Worm (Caenorhabditis elegans) whole organism, L2 larva: ENCODE measurements around the gene cest-13.

Experiments
- C34F6.9 ChIP-seq: fragments of 150-350 bp; optimal IDR thresholded peaks from 2 replicates; lab custom pipeline; 2014; ENCODE audit warnings: missing biosample characterization, missing genetic modification characterization
- Y55F3AM.14 ChIP-seq: fragments of 200-800 bp; sonication (Bioruptor generic); optimal IDR thresholded peaks from 2 replicates; lab custom pipeline; 2018; ENCODE audit warnings: mild to moderate bottlenecking, missing genetic modification characterization, missing compliant biosample characterization
- alr-1 ChIP-seq: fragments of 150-350 bp; optimal IDR thresholded peaks from 2 replicates; lab custom pipeline; 2014; ENCODE audit warnings: missing biosample characterization, missing genetic modification characterization
- blmp-1 ChIP-seq: sonication (generic microtip); optimal IDR thresholded peaks from 2 replicates; lab custom pipeline; 2017; ENCODE audit warnings: missing genetic modification characterization, mild to moderate bottlenecking, missing compliant biosample characterization, antibody characterized with exemption, moderate library complexity; ENCODE audit not compliant: insufficient read depth
- ceh-16 ChIP-seq: fragments of 150-350 bp; optimal IDR thresholded peaks from 2 replicates; lab custom pipeline; 2014; ENCODE audit warnings: missing biosample characterization, missing genetic modification characterization
- ceh-82 ChIP-seq: fragments of 150-350 bp; optimal IDR thresholded peaks from 2 replicates; lab custom pipeline; 2014; ENCODE audit warnings: missing biosample characterization, missing genetic modification characterization
- crh-2 ChIP-seq: sonication (generic microtip); optimal IDR thresholded peaks from 2 replicates; lab custom pipeline; 2017; ENCODE audit warnings: missing biosample characterization, missing genetic modification characterization
- dmd-4 ChIP-seq: sonication (generic microtip); optimal IDR thresholded peaks from 2 replicates; lab custom pipeline; 2017; ENCODE audit warnings: missing biosample characterization, missing genetic modification characterization
- elt-1 ChIP-seq: fragments of 150-350 bp; optimal IDR thresholded peaks from 2 replicates; lab custom pipeline; 2014; ENCODE audit warnings: missing biosample characterization, missing genetic modification characterization
- elt-3 ChIP-seq: sonication (generic microtip); optimal IDR thresholded peaks from 2 replicates; lab custom pipeline; 2017; ENCODE audit warnings: missing biosample characterization, missing genetic modification characterization
- fos-1 ChIP-seq: fragments of 150-350 bp; optimal IDR thresholded peaks from 2 replicates; lab custom pipeline; 2014; ENCODE audit warnings: missing biosample characterization, missing genetic modification characterization
- gmeb-1 ChIP-seq: fragments of 150-350 bp; optimal IDR thresholded peaks from 2 replicates; lab custom pipeline; 2014; ENCODE audit warnings: missing biosample characterization, missing genetic modification characterization
- lin-11 ChIP-seq: fragments of 150-350 bp; sonication (generic microtip); optimal IDR thresholded peaks from 2 replicates; lab custom pipeline; 2014; ENCODE audit warnings: missing biosample characterization, missing genetic modification characterization, inconsistent platforms, mixed read lengths
- lsy-2 ChIP-seq, 2 experiments: fragments of 150-350 bp in 1 of 2; sonication (generic microtip) in 1 of 2; optimal IDR thresholded peaks; 2 replicates each; lab custom pipeline; 2014 to 2017; ENCODE audit warnings: missing biosample characterization in 2 of 2, missing genetic modification characterization in 2 of 2
- mab-5 ChIP-seq: fragments of 150-350 bp; optimal IDR thresholded peaks from 2 replicates; lab custom pipeline; 2014; ENCODE audit warnings: missing biosample characterization, missing genetic modification characterization
- mdl-1 ChIP-seq, 2 experiments: fragments of 150-350 bp in 1 of 2; sonication (generic microtip) in 1 of 2; optimal IDR thresholded peaks; 2 replicates each; lab custom pipeline; 2017; ENCODE audit warnings: missing biosample characterization in 2 of 2, missing genetic modification characterization in 2 of 2
- nhr-10 ChIP-seq: sonication (generic microtip); optimal IDR thresholded peaks from 2 replicates; lab custom pipeline; 2017; ENCODE audit warnings: missing biosample characterization, missing genetic modification characterization
- nhr-129 ChIP-seq: fragments of 150-350 bp; optimal IDR thresholded peaks from 2 replicates; lab custom pipeline; 2014; ENCODE audit warnings: missing biosample characterization, missing genetic modification characterization
- nhr-23 ChIP-seq: fragments of 150-350 bp; optimal IDR thresholded peaks from 2 replicates; lab custom pipeline; 2014; ENCODE audit warnings: missing biosample characterization, missing genetic modification reagents, missing genetic modification characterization
- nhr-25 ChIP-seq: fragments of 150-350 bp; sonication (generic microtip); optimal IDR thresholded peaks from 3 replicates; lab custom pipeline; 2014; ENCODE audit warnings: missing biosample characterization, missing genetic modification characterization
- nhr-6 ChIP-seq: fragments of 150-350 bp; optimal IDR thresholded peaks from 2 replicates; lab custom pipeline; 2014; ENCODE audit warnings: missing biosample characterization, missing genetic modification characterization
- peb-1 ChIP-seq: fragments of 150-350 bp; optimal IDR thresholded peaks from 2 replicates; lab custom pipeline; 2014; ENCODE audit warnings: missing biosample characterization, missing genetic modification characterization
- skn-1 ChIP-seq: sonication (generic microtip); optimal IDR thresholded peaks from 2 replicates; lab custom pipeline; 2017; ENCODE audit warnings: missing biosample characterization, missing genetic modification characterization
- sma-9 ChIP-seq, 2 experiments: fragments of 150-350 bp in 1 of 2; sonication (generic microtip) in 1 of 2; optimal IDR thresholded peaks; 2 replicates each; lab custom pipeline; 2014 to 2016; ENCODE audit warnings: missing genetic modification characterization in 2 of 2, mild to moderate bottlenecking in 1 of 2, missing biosample characterization in 1 of 2, missing compliant biosample characterization in 1 of 2, missing genetic modification reagents in 1 of 2, moderate library complexity in 1 of 2
- snpc-4 ChIP-seq: fragments of 150-350 bp; optimal IDR thresholded peaks from 2 replicates; lab custom pipeline; 2014; ENCODE audit warnings: missing biosample characterization, missing genetic modification characterization
- unc-39 ChIP-seq: fragments of 150-350 bp; optimal IDR thresholded peaks from 2 replicates; lab custom pipeline; 2014; ENCODE audit warnings: missing biosample characterization, missing genetic modification characterization
- unc-55 ChIP-seq: fragments of 150-350 bp; sonication (generic microtip); optimal IDR thresholded peaks from 3 replicates; lab custom pipeline; 2014; ENCODE audit warnings: missing biosample characterization, missing genetic modification reagents, missing genetic modification characterization
- zag-1 ChIP-seq: fragments of 150-350 bp; optimal IDR thresholded peaks from 2 replicates; lab custom pipeline; 2014; ENCODE audit warnings: missing biosample characterization, missing genetic modification characterization
- ztf-1 ChIP-seq: fragments of 200-800 bp; sonication (Bioruptor generic); conservative IDR thresholded peaks from 2 replicates; pipeline ENCODE4 v1.3.6; 2022; ENCODE audit warnings: missing genetic modification characterization, missing compliant biosample characterization
- ztf-4 ChIP-seq: fragments of 150-350 bp; optimal IDR thresholded peaks from 2 replicates; lab custom pipeline; 2014; ENCODE audit warnings: missing biosample characterization, missing genetic modification characterization

The cest-13 gene

DNA sequence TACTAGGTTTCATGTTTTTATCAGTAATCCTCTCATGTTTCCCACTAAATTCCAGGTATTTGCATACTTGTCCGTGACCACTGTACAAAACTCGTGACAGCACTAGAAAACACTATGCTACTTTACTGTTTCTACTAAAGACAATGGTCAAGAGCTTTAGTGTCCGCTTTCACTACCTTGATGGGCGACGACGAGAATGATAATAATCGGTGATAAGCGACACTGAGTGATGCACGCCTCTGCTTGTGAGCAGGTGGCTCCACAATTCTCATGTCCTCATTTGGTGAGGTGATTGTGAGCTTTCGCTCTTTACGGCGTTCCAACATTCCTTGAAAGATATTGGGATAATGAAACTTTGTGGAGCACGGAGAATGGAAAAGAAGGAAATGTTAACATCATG is 43.2 kb downstream of the cest-13 start:
- TF ChIP-seq crh-2 (tag; lab: Kevin White, UChicago) (peak; percentile 37), fos-1 (tag; lab: Kevin White, UChicago) (peak; percentile 34), sma-9 (GFP tag; optimal IDR thresholded peaks at IDR 0.05; lab: Kevin White, UChicago) (peak; percentile 43), sma-9 (tag; optimal IDR thresholded peaks at IDR 0.05; lab: Kevin White, UChicago) (no peak), dmd-4 (tag; lab: Kevin White, UChicago) (no peak)

DNA sequence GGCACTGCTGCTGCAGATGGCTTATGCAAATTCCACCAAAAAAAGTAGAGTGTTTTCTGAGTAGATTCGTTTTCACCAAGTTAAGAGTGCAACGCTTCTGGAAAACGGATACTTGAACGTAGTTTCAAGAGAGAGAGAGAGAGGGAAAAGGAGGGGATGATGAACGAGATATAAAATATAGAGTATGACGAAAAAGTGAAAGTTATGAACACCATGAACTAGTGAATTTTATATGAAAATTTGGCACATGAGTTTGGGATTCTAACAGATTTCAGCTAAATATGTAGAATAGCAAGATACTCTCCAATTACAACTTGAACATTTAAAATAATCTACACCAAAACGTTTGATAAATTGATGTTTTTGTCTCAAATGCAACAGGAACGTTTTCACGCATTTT is 49.7 kb downstream of the cest-13 start, which contains the start of gene obr-3:
obr-3 (minus strand) TSS at position 101 of the 400 bp plus-strand sequence.
- TF ChIP-seq ceh-16 (no peak), elt-3 (tag; lab: Kevin White, UChicago) (no peak), lin-11 (tag; lab: Kevin White, UChicago) (no peak), nhr-129 (tag; lab: Kevin White, UChicago) (no peak), ztf-1 (GFP tag; lab: Robert Waterston, UW) (no peak), blmp-1 (no peak), ztf-4 (no peak), mab-5 (no peak), skn-1 (tag; lab: Kevin White, UChicago) (no peak), elt-1 (tag; lab: Kevin White, UChicago) (no peak), C34F6.9 (tag; lab: Kevin White, UChicago) (no peak), snpc-4 (tag; lab: Kevin White, UChicago) (no peak), nhr-6 (tag; lab: Kevin White, UChicago) (no peak), nhr-23 (tag; lab: Kevin White, UChicago) (no peak)

- no peak for TF ChIP-seq Y55F3AM.14 (GFP tag; lab: Kevin White, UChicago)
- no peak for TF ChIP-seq skn-1 (tag; lab: Kevin White, UChicago)
- no peak for TF ChIP-seq unc-39
- TF ChIP-seq crh-2 (tag; lab: Kevin White, UChicago): no peak
- no peak for TF ChIP-seq nhr-6 (tag; lab: Kevin White, UChicago)
- TF ChIP-seq nhr-10: no peak
- TF ChIP-seq lin-11 (tag; lab: Kevin White, UChicago): no peak
- no peak for TF ChIP-seq gmeb-1 (tag; lab: Kevin White, UChicago)
- no peak for TF ChIP-seq nhr-129 (tag; lab: Kevin White, UChicago)
- TF ChIP-seq elt-3 (tag; lab: Kevin White, UChicago): no peak
- TF ChIP-seq peb-1 (tag; lab: Kevin White, UChicago): no peak
- TF ChIP-seq mdl-1 (tag; optimal IDR thresholded peaks at IDR 0.05; lab: Kevin White, UChicago): no peak
- TF ChIP-seq nhr-25 (tag; lab: Kevin White, UChicago): no peak
- TF ChIP-seq alr-1: no peak
- TF ChIP-seq sma-9 (GFP tag; optimal IDR thresholded peaks at IDR 0.05; lab: Kevin White, UChicago): no peak
- no peak for TF ChIP-seq sma-9 (tag; optimal IDR thresholded peaks at IDR 0.05; lab: Kevin White, UChicago)
These were observed 51.1 kb downstream of the cest-13 start for ce11 chrX:13811156-13811555.

- no peak for TF ChIP-seq Y55F3AM.14 (GFP tag; lab: Kevin White, UChicago)
- TF ChIP-seq zag-1 (tag; lab: Kevin White, UChicago): peak; percentile 21
- peak; percentile 28 for TF ChIP-seq C34F6.9 (tag; lab: Kevin White, UChicago)
- TF ChIP-seq sma-9 (GFP tag; optimal IDR thresholded peaks at IDR 0.05; lab: Kevin White, UChicago): peak; percentile 23
- TF ChIP-seq sma-9 (tag; optimal IDR thresholded peaks at IDR 0.05; lab: Kevin White, UChicago): no peak
- peak in 1 of 2 experiments; percentile 24 for TF ChIP-seq lsy-2 (tag; optimal IDR thresholded peaks at IDR 0.05; lab: Kevin White, UChicago)
- TF ChIP-seq ceh-82 (tag; lab: Kevin White, UChicago): no peak
- peak; percentile 11 for TF ChIP-seq unc-55
These were observed 51.9 kb downstream of the cest-13 start for ce11 chrX:13811929-13812328.
